Fruit fly (Drosophila melanogaster): ENCODE data around the gene CG13127.

The CG13127 gene

dm6 chr2L:9984078-9984772, 42.3 kb upstream of the CG13127 start, which contains the start of gene bib (continued):
- TF ChIP-seq Ets21C (GFP tag; optimal IDR thresholded peaks at IDR 0.05), result peak; percentile 50
- peak; percentile 85 for TF ChIP-seq Met (GFP tag; optimal IDR thresholded peaks at IDR 0.05)
- TF ChIP-seq CG10669 (GFP tag; optimal IDR thresholded peaks at IDR 0.05), result peak; percentile 90
- peak; percentile 84 for TF ChIP-seq CG4318 (GFP tag; optimal IDR thresholded peaks at IDR 0.05)
- TF ChIP-seq pdm3 (GFP tag; optimal IDR thresholded peaks at IDR 0.05), result peak; percentile 82
- TF ChIP-seq Sox102F (GFP tag; optimal IDR thresholded peaks at IDR 0.05), result peak; percentile 84
- peak; percentile 93 for TF ChIP-seq Ets96B (tag; optimal IDR thresholded peaks at IDR 0.05)
- TF ChIP-seq Lpt (GFP tag; optimal IDR thresholded peaks at IDR 0.05), result peak; percentile 85
- TF ChIP-seq fkh (GFP tag; optimal IDR thresholded peaks at IDR 0.05), result peak; percentile 25
- TF ChIP-seq CG10631 (GFP tag; optimal IDR thresholded peaks at IDR 0.05), result peak; percentile 93
- peak; percentile 64 for TF ChIP-seq CG11902 (GFP tag; optimal IDR thresholded peaks at IDR 0.05)
- peak; percentile 76 for TF ChIP-seq CG6276 (GFP tag; optimal IDR thresholded peaks at IDR 0.05)
- peak; percentile 51 for TF ChIP-seq Blimp-1 (GFP tag; optimal IDR thresholded peaks at IDR 0.05)
- TF ChIP-seq fd59A (GFP tag; optimal IDR thresholded peaks at IDR 0.05), result peak; percentile 87
- peak; percentile 80 for TF ChIP-seq Smox (GFP tag; optimal IDR thresholded peaks at IDR 0.05)
- TF ChIP-seq Hr39 (GFP tag; optimal IDR thresholded peaks at IDR 0.05), result peak; percentile 54

- TF ChIP-seq acj6 (GFP tag; optimal IDR thresholded peaks at IDR 0.05) (peak; percentile 93), lz (GFP tag; optimal IDR thresholded peaks at IDR 0.05) (peak; percentile 81), Eip78C (GFP tag) (peak; percentile 97), CG1621 (tag; optimal IDR thresholded peaks at IDR 0.05) (peak; percentile 93), CG6276 (GFP tag; optimal IDR thresholded peaks at IDR 0.05) (peak; percentile 83), Sox15 (GFP tag; optimal IDR thresholded peaks at IDR 0.05) (peak; percentile 80), CG15336 (GFP tag; IDR thresholded peaks at IDR 0.05) (peak; percentile 91), pdm3 (GFP tag; optimal IDR thresholded peaks at IDR 0.05) (peak; percentile 89), Ets96B (tag; optimal IDR thresholded peaks at IDR 0.05) (peak; percentile 94), CG31627 (GFP tag; optimal IDR thresholded peaks at IDR 0.05) (peak; percentile 93), CG11294 (GFP tag; IDR thresholded peaks at IDR 0.05) (peak; percentile 79), CG10669 (GFP tag; optimal IDR thresholded peaks at IDR 0.05) (peak; percentile 94), Ets21C (GFP tag; optimal IDR thresholded peaks at IDR 0.05) (peak; percentile 88), CG6854 (GFP tag; optimal IDR thresholded peaks at IDR 0.05) (peak; percentile 88), net (GFP tag; optimal IDR thresholded peaks at IDR 0.05) (peak; percentile 90), Lpt (GFP tag; optimal IDR thresholded peaks at IDR 0.05) (peak; percentile 83), Sox14 (GFP tag; optimal IDR thresholded peaks at IDR 0.05) (peak; percentile 94), Sox102F (GFP tag; optimal IDR thresholded peaks at IDR 0.05) (peak; percentile 94), ss (GFP tag; optimal IDR thresholded peaks at IDR 0.05) (peak; percentile 92 to 94), CG11902 (GFP tag; optimal IDR thresholded peaks at IDR 0.05) (peak; percentile 90), svp (GFP tag) (peak; percentile 97), spab (GFP tag; optimal IDR thresholded peaks at IDR 0.05) (peak; percentile 93), CG8119 (GFP tag; IDR thresholded peaks at IDR 0.05) (peak; percentile 90), esn (GFP tag; optimal IDR thresholded peaks at IDR 0.05) (peak; percentile 94), CG4318 (GFP tag; optimal IDR thresholded peaks at IDR 0.05) (peak; percentile 78), Eip75B (GFP tag; optimal IDR thresholded peaks at IDR 0.05) (peak; percentile 83), CG9139 (GFP tag; optimal IDR thresholded peaks at IDR 0.05) (peak; percentile 90), OdsH (GFP tag; optimal IDR thresholded peaks at IDR 0.05) (peak; percentile 90), Hr4 (GFP tag; optimal IDR thresholded peaks at IDR 0.05) (peak; percentile 59), Gug (GFP tag; IDR thresholded peaks at IDR 0.05) (peak; percentile 88), CG3032 (tag; optimal IDR thresholded peaks at IDR 0.05) (peak; percentile 93), vri (GFP tag; optimal IDR thresholded peaks at IDR 0.05) (peak; percentile 75), CG8319 (GFP tag; optimal IDR thresholded peaks at IDR 0.05) (peak; percentile 85), achi (GFP tag; optimal IDR thresholded peaks at IDR 0.05) (peak; percentile 92), fd59A (GFP tag; optimal IDR thresholded peaks at IDR 0.05) (peak; percentile 91), CG11762 (GFP tag; optimal IDR thresholded peaks at IDR 0.05; ENCODE audit: insufficient read depth) (peak; percentile 80), topi (GFP tag; optimal IDR thresholded peaks at IDR 0.05) (peak; percentile 92), cyc (GFP tag; optimal IDR thresholded peaks at IDR 0.05) (peak; percentile 94), fkh (GFP tag; optimal IDR thresholded peaks at IDR 0.05) (no peak)
These were observed 39.8 kb upstream of the CG13127 start for dm6 chr2L:9986402-9987350.

Data from whole organism, prepupa.